Fruit fly (Drosophila melanogaster): ENCODE data around the gene CG33969.

DNA sequence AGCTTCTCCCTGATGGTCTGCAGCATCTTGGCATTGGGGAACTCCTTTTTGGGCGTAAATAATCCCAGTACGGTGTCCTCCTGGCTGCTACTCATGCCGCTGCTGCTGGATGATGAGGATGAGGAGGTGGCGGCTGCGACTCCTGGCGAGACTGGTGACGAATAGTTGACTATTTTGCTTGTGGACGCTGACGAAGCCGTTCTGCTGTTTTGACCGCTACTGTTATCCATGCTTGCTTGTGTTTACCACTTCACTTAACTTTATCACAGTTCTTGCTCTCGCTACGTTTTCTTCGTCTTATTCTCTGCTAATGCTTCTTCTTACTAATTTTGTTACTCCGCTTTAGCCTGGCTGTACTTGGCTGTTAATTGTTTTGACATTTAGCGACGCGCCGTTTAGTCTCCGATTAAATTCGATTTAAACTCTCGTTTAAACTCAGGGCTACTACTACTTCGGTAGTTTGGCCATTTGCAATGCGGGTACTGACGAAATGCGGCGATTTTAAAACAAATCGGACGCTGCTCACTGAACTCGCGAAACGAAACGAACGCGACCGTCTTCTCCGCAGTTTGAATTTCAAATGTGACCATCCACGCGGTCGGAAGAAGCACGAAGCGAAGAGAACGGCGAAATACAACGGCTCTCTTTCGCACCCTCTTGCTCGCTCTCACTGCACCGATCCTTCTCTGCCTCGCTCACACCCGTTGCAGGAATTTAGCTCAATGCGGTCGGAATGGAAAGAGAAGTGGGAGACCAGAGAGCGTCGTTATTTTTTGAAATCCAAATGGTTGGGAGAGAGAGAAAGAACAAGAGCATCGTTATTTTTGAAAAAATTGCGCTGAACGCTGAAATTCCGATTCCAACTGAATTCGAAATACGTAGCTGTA lies 7.9 kb upstream of the CG33969 start, which contains the start of gene trbl:
- TF ChIP-seq Ets21C (GFP tag; optimal IDR thresholded peaks at IDR 0.05) (no peak), CG15336 (GFP tag; IDR thresholded peaks at IDR 0.05) (peak; percentile 35; the same call in 1 of the 2 replicates), Sox15 (GFP tag; optimal IDR thresholded peaks at IDR 0.05) (no peak), CG8119 (GFP tag; IDR thresholded peaks at IDR 0.05) (peak; percentile 40; the same call in 2 of the 3 replicates), CG32006 (GFP tag; optimal IDR thresholded peaks at IDR 0.05) (no peak), CG34406 (GFP tag; optimal IDR thresholded peaks at IDR 0.05) (no peak), spab (GFP tag; optimal IDR thresholded peaks at IDR 0.05) (no peak), Gug (GFP tag; IDR thresholded peaks at IDR 0.05) (no peak), cyc (GFP tag; optimal IDR thresholded peaks at IDR 0.05) (no peak), CG11762 (GFP tag; optimal IDR thresholded peaks at IDR 0.05; ENCODE audit: insufficient read depth) (no peak), CG6808 (GFP tag; optimal IDR thresholded peaks at IDR 0.05) (peak; percentile 18), CG10631 (GFP tag; optimal IDR thresholded peaks at IDR 0.05) (no peak), CG16779 (tag; optimal IDR thresholded peaks at IDR 0.05) (peak; percentile 33)

Data from whole organism, prepupa.